Fruit fly (Drosophila melanogaster): ENCODE data around the gene CG14710.

The CG14710 gene

dm6 chr3R:11639946-11640588, 20.2 kb downstream of the CG14710 start:
- no peak for TF ChIP-seq ATbp (GFP tag; optimal IDR thresholded peaks at IDR 0.05)
- no peak for TF ChIP-seq ab (GFP tag; optimal IDR thresholded peaks at IDR 0.05)
- TF ChIP-seq caup (GFP tag; optimal IDR thresholded peaks at IDR 0.05; ENCODE audit: severe bottlenecking) = no peak
- TF ChIP-seq CG15696 (tag; optimal IDR thresholded peaks at IDR 0.05) = no peak
- peak; percentile 19 for TF ChIP-seq gro (GFP tag; optimal IDR thresholded peaks at IDR 0.05)
- peak; percentile 32 for TF ChIP-seq CG2120 (GFP tag; optimal IDR thresholded peaks at IDR 0.05)
- TF ChIP-seq stc (GFP tag; IDR thresholded peaks at IDR 0.05) = no peak
- TF ChIP-seq klu (GFP tag; IDR thresholded peaks at IDR 0.05) = 0 out of 2 replicates have a peak, but pooled peaks have one; percentile 8
- no peak for TF ChIP-seq NfI (GFP tag; optimal IDR thresholded peaks at IDR 0.05)
- TF ChIP-seq exex (tag; optimal IDR thresholded peaks at IDR 0.05) = peak; percentile 8
- TF ChIP-seq slbo (GFP tag; IDR thresholded peaks at IDR 0.05) = peak; percentile 33; the same call in 1 of the 2 replicates
- TF ChIP-seq sens (GFP tag) = peak; percentile 38
- no peak for TF ChIP-seq CG3281 (GFP tag; optimal IDR thresholded peaks at IDR 0.05)
- peak; percentile 72 for TF ChIP-seq sd (tag; optimal IDR thresholded peaks at IDR 0.05)
- TF ChIP-seq CG2678 (tag; optimal IDR thresholded peaks at IDR 0.05) = peak; percentile 35
- peak; percentile 63 for TF ChIP-seq mirr (GFP tag; optimal IDR thresholded peaks at IDR 0.05)
- TF ChIP-seq stwl (tag; optimal IDR thresholded peaks at IDR 0.05) = no peak
- TF ChIP-seq CG9727 (GFP tag; optimal IDR thresholded peaks at IDR 0.05) = no peak
- TF ChIP-seq lbe (GFP tag; optimal IDR thresholded peaks at IDR 0.05) = peak; percentile 10
- peak; percentile 25 for TF ChIP-seq lab (GFP tag; optimal IDR thresholded peaks at IDR 0.05)
- TF ChIP-seq Lhr (GFP tag; optimal IDR thresholded peaks at IDR 0.05) = no peak
- peak; percentile 37 for TF ChIP-seq CG13624 (GFP tag; optimal IDR thresholded peaks at IDR 0.05)
- 0 out of 4 replicates have a peak, but pooled peaks have one; percentile 54 for TF ChIP-seq chinmo (GFP tag; IDR thresholded peaks at IDR 0.05; ENCODE audit: partially characterized antibody)
- no peak for TF ChIP-seq Scr (GFP tag; IDR thresholded peaks at IDR 0.05; ENCODE audit: partially characterized antibody)
- TF ChIP-seq CG6813 (GFP tag; optimal IDR thresholded peaks at IDR 0.05) = peak; percentile 16
- TF ChIP-seq lilli (GFP tag; optimal IDR thresholded peaks at IDR 0.05) = peak; percentile 25
- peak; percentile 5 for TF ChIP-seq mam (GFP tag; optimal IDR thresholded peaks at IDR 0.05)
- no peak for TF ChIP-seq esg (GFP tag; conservative IDR thresholded peaks at IDR 0.05)
- TF ChIP-seq Meics (GFP tag; optimal IDR thresholded peaks at IDR 0.05) = peak; percentile 78
- no peak for TF ChIP-seq Aef1 (GFP tag; IDR thresholded peaks at IDR 0.05)
- no peak for TF ChIP-seq CG13894 (tag; optimal IDR thresholded peaks at IDR 0.05)
- 0 out of 2 replicates have a peak, but pooled peaks have one; percentile 19 for TF ChIP-seq Atf6 (GFP tag; IDR thresholded peaks at IDR 0.05)
- peak; percentile 79 for TF ChIP-seq CG8388 (GFP tag; optimal IDR thresholded peaks at IDR 0.05)
- TF ChIP-seq ham (GFP tag; IDR thresholded peaks at IDR 0.05) = no peak
- peak; percentile 38; the same call in 1 of the 2 replicates for TF ChIP-seq CG9932 (GFP tag; IDR thresholded peaks at IDR 0.05)
- TF ChIP-seq sob (GFP tag; IDR thresholded peaks at IDR 0.05) = 0 out of 2 replicates have a peak, but pooled peaks have one; percentile 36
- TF ChIP-seq BtbVII (GFP tag; optimal IDR thresholded peaks at IDR 0.05) = no peak
- no peak for TF ChIP-seq tll (GFP tag; optimal IDR thresholded peaks at IDR 0.05)
- TF ChIP-seq jing (GFP tag; optimal IDR thresholded peaks at IDR 0.05) = no peak
- peak; percentile 56 for TF ChIP-seq CG10543 (GFP tag; optimal IDR thresholded peaks at IDR 0.05)
- TF ChIP-seq CG18262 (tag; optimal IDR thresholded peaks at IDR 0.05) = no peak
